Worm (Caenorhabditis elegans) whole organism, midembryonic: ENCODE measurements around the gene R02F11.9.

Source experiments
- T22C8.4 ChIP-seq: fragments of 200-800 bp; sonication (Bioruptor generic); IDR thresholded peaks from 2 replicates; pipeline ENCODE4 v1.3.6; 2022; ENCODE audit warnings: missing genetic modification characterization, missing compliant biosample characterization
- cog-1 ChIP-seq: sonication (generic microtip); optimal IDR thresholded peaks from 2 replicates; lab custom pipeline; 2016; ENCODE audit warnings: missing genetic modification characterization, missing compliant biosample characterization
- flt-1 ChIP-seq: fragments of 200-800 bp; sonication (Bioruptor generic); IDR thresholded peaks from 2 replicates; pipeline ENCODE4 v1.3.6; 2022; ENCODE audit warnings: missing genetic modification characterization, missing compliant biosample characterization
- klf-2 ChIP-seq: fragments of 200-800 bp; sonication (Bioruptor generic); conservative IDR thresholded peaks from 2 replicates; pipeline ENCODE4 v1.3.6; 2022; ENCODE audit warnings: missing genetic modification reagents, missing genetic modification characterization, missing compliant biosample characterization
- med-1 ChIP-seq: sonication (generic microtip); optimal IDR thresholded peaks from 2 replicates; lab custom pipeline; 2017; ENCODE audit warnings: missing genetic modification characterization, mild to moderate bottlenecking, missing compliant biosample characterization, antibody characterized with exemption, missing genetic modification reagents; ENCODE audit not compliant: insufficient read depth
- ref-1 ChIP-seq: fragments of 200-800 bp; sonication (Bioruptor generic); conservative IDR thresholded peaks from 2 replicates; pipeline ENCODE4 v1.3.6; 2022; ENCODE audit warnings: missing genetic modification reagents, missing genetic modification characterization, missing compliant biosample characterization
- tab-1 ChIP-seq: fragments of 200-800 bp; sonication (Bioruptor generic); IDR thresholded peaks from 2 replicates; pipeline ENCODE4 v1.3.6; 2022; ENCODE audit warnings: missing genetic modification characterization, missing compliant biosample characterization
- ztf-23 ChIP-seq: fragments of 200-800 bp; sonication (Bioruptor generic); IDR thresholded peaks from 2 replicates; pipeline ENCODE4 v1.3.6; 2022; ENCODE audit warnings: missing genetic modification reagents, missing genetic modification characterization, missing compliant biosample characterization
- ztf-29 ChIP-seq: fragments of 200-800 bp; sonication (Bioruptor generic); IDR thresholded peaks from 2 replicates; pipeline ENCODE4 v1.3.6; 2022; ENCODE audit warnings: missing genetic modification reagents, missing genetic modification characterization, missing compliant biosample characterization

ce11 chrV:4787166-4787565 lies at the start of gene R02F11.9:
- no peak for TF ChIP-seq ztf-23 (GFP tag; lab: Robert Waterston, UW)
- no peak for TF ChIP-seq klf-2 (GFP tag; lab: Robert Waterston, UW)
- TF ChIP-seq ztf-29 (GFP tag; lab: Robert Waterston, UW), result no peak
- TF ChIP-seq ref-1, result no peak
- no peak for TF ChIP-seq cog-1 (tag; lab: Kevin White, UChicago)
- TF ChIP-seq flt-1 (GFP tag; lab: Robert Waterston, UW), result no peak
- no peak for TF ChIP-seq T22C8.4 (GFP tag; lab: Robert Waterston, UW)
- TF ChIP-seq tab-1 (GFP tag; lab: Robert Waterston, UW), result no peak
- TF ChIP-seq med-1 (GFP tag; lab: Kevin White, UChicago), result no peak
